Worm (Caenorhabditis elegans) whole organism, late embryonic: Measurements from ENCODE around the gene srh-229.

Source experiments
- T23F11.4 ChIP-seq: fragments of 200-800 bp; sonication (Bioruptor generic); optimal IDR thresholded peaks from 2 replicates; lab custom pipeline; 2018; ENCODE audit warnings: mild to moderate bottlenecking, missing genetic modification characterization, missing compliant biosample characterization
- ama-1 ChIP-seq: fragments of 150-350 bp; optimal IDR thresholded peaks from 2 replicates; lab custom pipeline; 2014
- fkh-6 ChIP-seq: sonication (generic microtip); optimal IDR thresholded peaks from 2 replicates; lab custom pipeline; 2016; ENCODE audit warnings: missing genetic modification characterization, missing compliant biosample characterization
- hlh-6 ChIP-seq: sonication (generic microtip); optimal IDR thresholded peaks from 2 replicates; lab custom pipeline; 2016; ENCODE audit warnings: missing genotype, missing genetic modification characterization, missing compliant biosample characterization

- TF ChIP-seq T23F11.4 (GFP tag; lab: Kevin White, UChicago) (no peak), hlh-6 (tag; lab: Kevin White, UChicago) (no peak), fkh-6 (tag; lab: Kevin White, UChicago) (no peak), ama-1 (lab: Kevin White, UChicago) (no peak)
Observed at ce11 chrV:7525695-7526094, 21.5 kb upstream of the srh-229 start, which contains the start of gene C54F6.18.
